Fruit fly (Drosophila melanogaster) whole organism, embryonic: ENCODE measurements around the gene CG32354.
A peak's percentile ranks its signal among the peaks of the same experiment; 100 is the strongest.

Source experiments
- Atf3 ChIP-seq: fragments of 200-800 bp; sonication (Bioruptor generic); optimal IDR thresholded peaks from 3 replicates; lab custom pipeline; 2016; ENCODE audit warnings: missing biosample characterization, missing genetic modification characterization
- CG10267 ChIP-seq: fragments of 200-800 bp; sonication (Bioruptor generic); optimal IDR thresholded peaks from 2 replicates; lab custom pipeline; 2018; ENCODE audit warnings: missing biosample characterization, mild to moderate bottlenecking, missing genetic modification characterization, moderate library complexity
- CG10274 ChIP-seq: fragments of 200-800 bp; sonication (Bioruptor generic); optimal IDR thresholded peaks from 3 replicates; lab custom pipeline; 2017; ENCODE audit warnings: missing biosample characterization, mild to moderate bottlenecking, missing genetic modification characterization
- CG10654 ChIP-seq: fragments of 200-800 bp; sonication (Bioruptor generic); optimal IDR thresholded peaks from 2 replicates; lab custom pipeline; 2016; ENCODE audit warnings: missing biosample characterization, missing genetic modification characterization
- CG17359 ChIP-seq: fragments of 200-800 bp; sonication (Bioruptor generic); optimal IDR thresholded peaks from 3 replicates; lab custom pipeline; 2018; ENCODE audit warnings: missing biosample characterization, mild to moderate bottlenecking, missing genetic modification characterization, moderate library complexity
- CG17912 ChIP-seq: fragments of 200-800 bp; sonication (Bioruptor generic); optimal IDR thresholded peaks from 2 replicates; lab custom pipeline; 2018; ENCODE audit warnings: missing biosample characterization, mild to moderate bottlenecking, missing genetic modification characterization
- CG18011 ChIP-seq: fragments of 200-800 bp; sonication (Bioruptor generic); optimal IDR thresholded peaks from 2 replicates; lab custom pipeline; 2017; ENCODE audit warnings: missing biosample characterization, missing genetic modification characterization, mild to moderate bottlenecking, moderate library complexity, missing genotype
- CG2202 ChIP-seq: fragments of 200-800 bp; sonication (Bioruptor generic); optimal IDR thresholded peaks from 2 replicates; lab custom pipeline; 2018; ENCODE audit warnings: missing biosample characterization, mild to moderate bottlenecking, missing genetic modification characterization
- CG2875 ChIP-seq: fragments of 200-800 bp; sonication (Bioruptor generic); optimal IDR thresholded peaks from 2 replicates; lab custom pipeline; 2017; ENCODE audit warnings: missing biosample characterization, mild to moderate bottlenecking, missing genetic modification characterization, missing genetic modification reagents
- CG34376 ChIP-seq: fragments of 200-800 bp; sonication (Bioruptor generic); optimal IDR thresholded peaks from 2 replicates; lab custom pipeline; 2018; ENCODE audit warnings: missing biosample characterization, mild to moderate bottlenecking, missing genetic modification characterization
- CG4282 ChIP-seq: fragments of 200-800 bp; sonication (Bioruptor generic); optimal IDR thresholded peaks from 2 replicates; lab custom pipeline; 2016; ENCODE audit warnings: missing biosample characterization, missing genetic modification characterization
- CG4404 ChIP-seq: fragments of 200-800 bp; sonication (Bioruptor generic); IDR thresholded peaks from 2 replicates; pipeline ENCODE4 v1.3.6; 2022; ENCODE audit warnings: missing biosample characterization, missing genetic modification characterization
- CG5245 ChIP-seq: fragments of 200-800 bp; sonication (Bioruptor generic); optimal IDR thresholded peaks from 3 replicates; lab custom pipeline; 2016; ENCODE audit warnings: missing biosample characterization, missing genetic modification characterization
- CG6175 ChIP-seq: fragments of 200-800 bp; sonication (Bioruptor generic); IDR thresholded peaks from 3 replicates; pipeline ENCODE4 v1.3.6; 2022; ENCODE audit warnings: missing biosample characterization, missing genetic modification characterization
- CG8388 ChIP-seq: fragments of 200-800 bp; sonication (Bioruptor generic); optimal IDR thresholded peaks from 2 replicates; lab custom pipeline; 2019; ENCODE audit warnings: missing biosample characterization, mild to moderate bottlenecking, missing genetic modification characterization, moderate library complexity
- CrebB ChIP-seq: fragments of 200-800 bp; sonication (Bioruptor generic); optimal IDR thresholded peaks from 3 replicates; lab custom pipeline; 2018; ENCODE audit warnings: missing biosample characterization, mild to moderate bottlenecking, missing genetic modification characterization
- D19A ChIP-seq: fragments of 200-800 bp; optimal IDR thresholded peaks from 3 replicates; lab custom pipeline; 2019; ENCODE audit warnings: missing biosample characterization, mild to moderate bottlenecking, missing genetic modification characterization, moderate library complexity
- Fer2 ChIP-seq: fragments of 200-800 bp; sonication (Bioruptor generic); optimal IDR thresholded peaks from 2 replicates; lab custom pipeline; 2018; ENCODE audit warnings: missing biosample characterization, mild to moderate bottlenecking, missing genetic modification characterization, moderate library complexity
- HHEX ChIP-seq: fragments of 200-800 bp; sonication (Bioruptor generic); optimal IDR thresholded peaks from 3 replicates; lab custom pipeline; 2017; ENCODE audit warnings: missing biosample characterization, mild to moderate bottlenecking, missing genetic modification characterization, missing genetic modification reagents
- Hr3 ChIP-seq: fragments of 200-800 bp; sonication (Bioruptor generic); optimal IDR thresholded peaks from 3 replicates; lab custom pipeline; 2016; ENCODE audit warnings: missing biosample characterization, missing genetic modification characterization
- Hr39 ChIP-seq: fragments of >200 bp; optimal IDR thresholded peaks from 2 replicates; lab custom pipeline; 2017
- Hsf ChIP-seq: fragments of 200-800 bp; sonication (Bioruptor generic); optimal IDR thresholded peaks from 3 replicates; lab custom pipeline; 2016; ENCODE audit warnings: missing biosample characterization, missing genetic modification characterization
- Lhr ChIP-seq: fragments of 200-800 bp; sonication (Bioruptor generic); optimal IDR thresholded peaks from 3 replicates; lab custom pipeline; 2017; ENCODE audit warnings: mild to moderate bottlenecking, missing biosample characterization, missing genetic modification reagents, missing genetic modification characterization
- Lpt ChIP-seq: fragments of >200 bp; optimal IDR thresholded peaks from 2 replicates; lab custom pipeline; 2018; ENCODE audit warnings: missing biosample characterization, missing genetic modification characterization
- Nf-YA ChIP-seq: fragments of 200-800 bp; sonication (Bioruptor generic); IDR thresholded peaks from 2 replicates; pipeline ENCODE4 v1.3.6; 2022; ENCODE audit warnings: missing biosample characterization, missing genetic modification characterization
- Oli ChIP-seq: fragments of 200-800 bp; sonication (Bioruptor generic); optimal IDR thresholded peaks from 2 replicates; lab custom pipeline; 2018; ENCODE audit warnings: missing biosample characterization, mild to moderate bottlenecking, missing genetic modification characterization, moderate library complexity
- Opbp ChIP-seq: fragments of 200-800 bp; sonication (Bioruptor generic); IDR thresholded peaks from 3 replicates; pipeline ENCODE4 v1.3.6; 2022; ENCODE audit warnings: missing biosample characterization, missing genetic modification characterization; ENCODE audit not compliant: partially characterized antibody
- PHDP ChIP-seq: fragments of 200-800 bp; sonication (Bioruptor generic); optimal IDR thresholded peaks from 3 replicates; lab custom pipeline; 2018; ENCODE audit warnings: missing biosample characterization, mild to moderate bottlenecking, missing genetic modification characterization, moderate library complexity
- Sox102F ChIP-seq: fragments of 200-800 bp; sonication (Bioruptor generic); optimal IDR thresholded peaks from 2 replicates; lab custom pipeline; 2018; ENCODE audit warnings: missing biosample characterization, mild to moderate bottlenecking, missing genetic modification characterization, moderate library complexity
- Spps ChIP-seq: fragments of 200-800 bp; sonication (Bioruptor generic); optimal IDR thresholded peaks from 2 replicates; lab custom pipeline; 2018; ENCODE audit warnings: missing biosample characterization, mild to moderate bottlenecking, missing genetic modification characterization
- Taf1 ChIP-seq: fragments of 200-800 bp; sonication (Bioruptor generic); IDR thresholded peaks from 2 replicates; pipeline ENCODE4 v1.3.6; 2022; ENCODE audit warnings: missing biosample characterization, missing genetic modification characterization
- ato ChIP-seq: fragments of 200-800 bp; sonication (Bioruptor generic); IDR thresholded peaks from 2 replicates; pipeline ENCODE4 v1.3.6; 2022; ENCODE audit warnings: missing biosample characterization, missing genetic modification characterization; ENCODE audit not compliant: partially characterized antibody
- bowl ChIP-seq: fragments of 200-800 bp; sonication (Bioruptor generic); IDR thresholded peaks from 2 replicates; pipeline ENCODE4 v1.3.6; 2022; ENCODE audit warnings: missing biosample characterization, missing genetic modification characterization
- br ChIP-seq: fragments of >200 bp; optimal IDR thresholded peaks from 2 replicates; lab custom pipeline; 2017
- chinmo ChIP-seq: fragments of 200-800 bp; sonication (Bioruptor generic); IDR thresholded peaks from 4 replicates; pipeline ENCODE4 v1.3.6; 2022; ENCODE audit warnings: missing biosample characterization, missing genetic modification characterization; ENCODE audit not compliant: partially characterized antibody
- ewg ChIP-seq: fragments of 200-800 bp; sonication (Bioruptor generic); optimal IDR thresholded peaks from 3 replicates; lab custom pipeline; 2017; ENCODE audit warnings: mild to moderate bottlenecking, missing biosample characterization, missing genetic modification reagents, missing genetic modification characterization
- exex ChIP-seq: fragments of 200-800 bp; sonication (Bioruptor generic); optimal IDR thresholded peaks from 4 replicates; lab custom pipeline; 2018; ENCODE audit warnings: missing biosample characterization, mild to moderate bottlenecking, missing genetic modification characterization, moderate library complexity
- fd102C ChIP-seq: fragments of 200-800 bp; sonication (Bioruptor generic); optimal IDR thresholded peaks from 2 replicates; lab custom pipeline; 2018; ENCODE audit warnings: missing biosample characterization, mild to moderate bottlenecking, missing genetic modification characterization, moderate library complexity
- gce ChIP-seq: fragments of 200-800 bp; sonication (Bioruptor generic); IDR thresholded peaks from 3 replicates; pipeline ENCODE4 v1.3.6; 2022; ENCODE audit warnings: missing biosample characterization, missing genetic modification characterization
- gsb ChIP-seq: fragments of 200-800 bp; sonication (Bioruptor generic); IDR thresholded peaks from 2 replicates; pipeline ENCODE4 v1.3.6; 2022; ENCODE audit warnings: missing biosample characterization, missing genetic modification characterization
- hth ChIP-seq: fragments of >200 bp; optimal IDR thresholded peaks from 2 replicates; lab custom pipeline; 2017; ENCODE audit warnings: inconsistent platforms
- kay ChIP-seq: fragments of 200-800 bp; sonication (Bioruptor generic); optimal IDR thresholded peaks from 2 replicates; lab custom pipeline; 2016; ENCODE audit warnings: missing biosample characterization, missing genetic modification characterization
- maf-S ChIP-seq: fragments of 200-800 bp; sonication (Bioruptor generic); optimal IDR thresholded peaks from 2 replicates; lab custom pipeline; 2016; ENCODE audit warnings: missing biosample characterization, missing genetic modification characterization
- odd ChIP-seq: fragments of 200-800 bp; sonication (Bioruptor generic); optimal IDR thresholded peaks from 2 replicates; lab custom pipeline; 2017; ENCODE audit warnings: missing biosample characterization, mild to moderate bottlenecking, missing genetic modification characterization
- peb ChIP-seq: fragments of 200-800 bp; sonication (Bioruptor generic); IDR thresholded peaks from 2 replicates; pipeline ENCODE4 v1.3.6; 2022; ENCODE audit warnings: missing biosample characterization, missing genetic modification characterization
- pho ChIP-seq: fragments of 200-800 bp; sonication (Bioruptor generic); optimal IDR thresholded peaks from 2 replicates; lab custom pipeline; 2016; ENCODE audit warnings: missing biosample characterization, missing genetic modification characterization
- rib ChIP-seq: fragments of 200-800 bp; sonication (Bioruptor generic); IDR thresholded peaks from 2 replicates; pipeline ENCODE4 v1.3.6; 2022; ENCODE audit warnings: missing biosample characterization, missing genetic modification characterization
- sima ChIP-seq: fragments of 200-800 bp; sonication (Bioruptor generic); optimal IDR thresholded peaks from 2 replicates; lab custom pipeline; 2016; ENCODE audit warnings: missing biosample characterization, missing genetic modification characterization
- stwl ChIP-seq: fragments of 200-800 bp; sonication (Bioruptor generic); optimal IDR thresholded peaks from 3 replicates; lab custom pipeline; 2018; ENCODE audit warnings: missing biosample characterization, mild to moderate bottlenecking, missing genetic modification characterization, moderate library complexity
- tio ChIP-seq: fragments of 200-800 bp; sonication (Bioruptor generic); optimal IDR thresholded peaks from 2 replicates; lab custom pipeline; 2017; ENCODE audit warnings: missing biosample characterization, missing genetic modification characterization, inconsistent platforms
- tll ChIP-seq, 2 experiments: fragments of 200-800 bp in 1 of 2; fragments of >200 bp in 1 of 2; sonication (Bioruptor generic) in 1 of 2; optimal IDR thresholded peaks; 2 replicates each; lab custom pipeline; 2017 to 2019; ENCODE audit warnings: missing biosample characterization in 2 of 2, missing genetic modification characterization in 2 of 2, mild to moderate bottlenecking in 1 of 2, moderate library complexity in 1 of 2
- vvl ChIP-seq: fragments of 200-800 bp; sonication (Bioruptor generic); IDR thresholded peaks from 2 replicates; pipeline ENCODE4 v1.3.6; 2022; ENCODE audit warnings: missing biosample characterization, missing genetic modification characterization

The CG32354 gene

DNA sequence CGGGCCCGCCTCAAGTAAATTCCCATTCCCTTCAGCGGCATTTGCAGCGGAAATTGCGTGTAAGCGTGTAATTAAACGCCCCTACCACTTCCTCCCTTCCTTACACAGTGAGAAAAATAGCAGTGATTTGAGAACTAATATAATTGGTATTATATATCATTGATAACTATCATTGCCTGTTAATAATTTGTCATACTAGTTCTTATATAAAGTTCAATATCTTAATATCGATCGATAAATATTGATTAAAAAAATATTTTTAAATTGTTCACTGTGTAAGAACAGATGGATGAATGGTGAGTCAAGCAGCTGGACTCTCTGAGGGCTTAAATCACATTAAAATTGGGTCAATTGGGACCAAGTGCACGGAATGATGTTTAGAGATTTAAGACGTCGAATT is 23.0 kb upstream of the CG32354 start (continued):
- TF ChIP-seq gsb (GFP tag; lab: Robert Waterston, UW) (no peak), Opbp (GFP tag; lab: Robert Waterston, UW) (no peak), kay (GFP tag; lab: Kevin White, UChicago) (no peak), vvl (peak; percentile 76), br (lab: Kevin White, UChicago) (no peak), CG4282 (GFP tag; lab: Kevin White, UChicago) (no peak), CG4404 (GFP tag; lab: Robert Waterston, UW) (peak; percentile 42; the same call in 1 of the 2 replicates), Hsf (no peak), Spps (tag; lab: Kevin White, UChicago) (peak; percentile 53), CG10654 (GFP tag; lab: Kevin White, UChicago) (peak; percentile 36), pho (GFP tag; lab: Kevin White, UChicago) (no peak), stwl (tag; lab: Kevin White, UChicago) (peak; percentile 0), CG17359 (tag; lab: Kevin White, UChicago) (peak; percentile 76), CG8388 (GFP tag; lab: Kevin White, UChicago) (no peak), chinmo (GFP tag; lab: Robert Waterston, UW) (no peak), Atf3 (GFP tag; lab: Kevin White, UChicago) (no peak), PHDP (tag; lab: Kevin White, UChicago) (peak; percentile 29), HHEX (peak; percentile 51), odd (GFP tag; lab: Kevin White, UChicago) (no peak), Nf-YA (GFP tag; lab: Robert Waterston, UW) (no peak), exex (tag; lab: Kevin White, UChicago) (peak; percentile 13), tio (GFP tag; lab: Kevin White, UChicago) (no peak), CG34376 (GFP tag; lab: Kevin White, UChicago) (no peak), peb (GFP tag; lab: Robert Waterston, UW) (no peak), Fer2 (tag; lab: Kevin White, UChicago) (no peak), CG10274 (GFP tag; lab: Kevin White, UChicago) (no peak), tll (GFP tag; optimal IDR thresholded peaks at IDR 0.05; lab: Kevin White, UChicago) (peak in 1 of 2 experiments; percentile 55), Hr3 (GFP tag; lab: Kevin White, UChicago) (no peak), Sox102F (GFP tag; lab: Kevin White, UChicago) (peak; percentile 43), ato (GFP tag; lab: Robert Waterston, UW) (no peak), Lhr (GFP tag; lab: Kevin White, UChicago) (no peak), bowl (GFP tag; lab: Robert Waterston, UW) (no peak), D19A (tag; lab: Kevin White, UChicago) (peak; percentile 66), CG18011 (no peak), Hr39 (lab: Kevin White, UChicago) (no peak), Oli (peak; percentile 7), CG6175 (no peak), Taf1 (GFP tag; lab: Robert Waterston, UW) (no peak), CG17912 (GFP tag; lab: Kevin White, UChicago) (no peak), ewg (GFP tag; lab: Kevin White, UChicago) (no peak), rib (GFP tag; lab: Robert Waterston, UW) (no peak), Lpt (no peak), CG5245 (peak; percentile 25), gce (GFP tag; lab: Robert Waterston, UW) (0 out of 3 replicates have a peak, but pooled peaks have one; percentile 41), fd102C (GFP tag; lab: Kevin White, UChicago) (no peak), CG2202 (tag; lab: Kevin White, UChicago) (no peak), CG2875 (GFP tag; lab: Kevin White, UChicago) (no peak), sima (GFP tag; lab: Kevin White, UChicago) (no peak), maf-S (GFP tag; lab: Kevin White, UChicago) (no peak), hth (lab: Kevin White, UChicago) (no peak), CrebB (no peak), CG10267 (tag; lab: Kevin White, UChicago) (peak; percentile 33)
